Worm (Caenorhabditis elegans) whole organism, L1 larva: ENCODE data around the gene nhr-123.

ENCODE experiments used
- F16B12.6 ChIP-seq: fragments of 150-350 bp; optimal IDR thresholded peaks from 2 replicates; lab custom pipeline; 2014; ENCODE audit warnings: missing biosample characterization, missing genetic modification characterization
- egl-27 ChIP-seq, 2 experiments: fragments of 150-350 bp in 1 of 2; sonication (generic microtip); optimal IDR thresholded peaks; 3 replicates each; lab custom pipeline; 2017 to 2018; ENCODE audit warnings: missing biosample characterization in 2 of 2, missing genetic modification characterization in 2 of 2, missing genetic modification reagents in 2 of 2
- elt-2 ChIP-seq: sonication (generic microtip); optimal IDR thresholded peaks from 2 replicates; lab custom pipeline; 2016; ENCODE audit warnings: missing genetic modification characterization, mild to moderate bottlenecking, inconsistent platforms, missing compliant biosample characterization, missing genetic modification reagents
- jun-1 ChIP-seq: fragments of 150-350 bp; optimal IDR thresholded peaks from 2 replicates; lab custom pipeline; 2014; ENCODE audit warnings: missing biosample characterization, missing genetic modification reagents, missing genetic modification characterization
- nhr-12 ChIP-seq: sonication (generic microtip); optimal IDR thresholded peaks from 2 replicates; lab custom pipeline; 2017; ENCODE audit warnings: missing biosample characterization, missing genetic modification characterization
- pqm-1 ChIP-seq: sonication (generic microtip); optimal IDR thresholded peaks from 3 replicates; lab custom pipeline; 2017; ENCODE audit warnings: missing biosample characterization, missing genetic modification characterization

DNA sequence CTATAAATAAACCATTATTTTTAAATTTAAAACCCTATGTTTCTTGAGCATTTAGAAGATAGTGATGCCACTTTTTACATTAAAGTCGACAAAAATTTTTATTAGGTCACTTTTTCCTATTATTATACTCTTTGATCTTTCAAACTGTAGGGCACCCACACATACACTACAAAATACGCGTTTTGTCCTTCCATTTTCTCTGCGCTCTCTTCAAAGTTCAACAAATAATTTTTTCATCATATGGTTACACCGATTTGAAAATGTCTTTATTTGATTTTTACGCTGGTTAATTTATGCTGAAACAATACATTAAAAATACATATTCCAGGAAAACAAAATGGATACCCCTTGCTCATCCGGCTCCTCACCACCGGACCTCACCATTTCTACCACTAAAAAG, 11.0 kb downstream of the nhr-123 start, which contains the start of gene nhr-202:
- TF ChIP-seq egl-27 (tag; optimal IDR thresholded peaks at IDR 0.05; lab: Kevin White, UChicago) (no peak), jun-1 (no peak), pqm-1 (tag; lab: Kevin White, UChicago) (no peak), elt-2 (peak; percentile 24), nhr-12 (tag; lab: Kevin White, UChicago) (no peak), F16B12.6 (tag; lab: Kevin White, UChicago) (no peak)
